Worm (Caenorhabditis elegans): ENCODE data around the gene F14H12.17.

Gene F14H12.17

ce11 chrX:4391680-4392079, 28.6 kb upstream of the F14H12.17 start:
- TF ChIP-seq bed-3 (GFP tag; optimal IDR thresholded peaks at IDR 0.05) (no peak), mls-2 (tag; optimal IDR thresholded peaks at IDR 0.05) (peak; percentile 7), ces-1 (GFP tag; optimal IDR thresholded peaks at IDR 0.05) (peak; percentile 25)

DNA sequence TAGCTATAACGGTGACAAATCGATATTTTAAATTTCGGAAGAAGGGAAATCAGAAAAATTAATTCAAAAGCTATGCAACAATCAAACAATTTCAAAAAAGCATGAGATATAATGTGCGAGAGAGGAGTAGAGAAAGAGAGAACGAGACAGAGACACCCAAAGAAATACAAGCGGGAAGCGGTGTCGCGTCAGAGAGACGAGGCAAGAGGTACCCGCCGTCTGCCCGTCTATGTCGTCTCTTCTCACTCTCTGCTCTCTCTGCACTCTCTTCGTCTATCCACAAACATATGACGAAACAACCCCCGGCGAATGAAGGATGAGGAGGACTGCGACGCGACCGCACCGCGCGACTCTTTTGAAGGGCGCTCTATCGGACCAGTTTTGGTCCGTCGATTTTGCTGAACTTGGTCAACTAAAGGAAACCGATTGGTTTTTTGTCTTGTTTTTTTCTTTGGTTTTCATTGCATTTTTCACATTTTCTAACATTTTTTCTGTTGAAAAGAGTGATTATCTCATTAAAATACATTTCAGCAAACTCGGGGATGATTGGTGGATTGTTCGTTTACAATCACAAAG, 25.8 kb upstream of the F14H12.17 start, which contains the start of gene dpy-23:
Gene dpy-23 (plus strand): TSS at position 526 of the 576 bp plus-strand sequence.
- TF ChIP-seq ces-1 (GFP tag; optimal IDR thresholded peaks at IDR 0.05), result peak; percentile 91
- TF ChIP-seq zip-8 (tag; optimal IDR thresholded peaks at IDR 0.05), result no peak
- TF ChIP-seq M03D4.4 (tag; optimal IDR thresholded peaks at IDR 0.05), result peak; percentile 19
- TF ChIP-seq unc-62 (GFP tag; optimal IDR thresholded peaks at IDR 0.05), result peak; percentile 87
- TF ChIP-seq ceh-39 (tag; optimal IDR thresholded peaks at IDR 0.05), result peak; percentile 69
- TF ChIP-seq sptf-1 (tag; optimal IDR thresholded peaks at IDR 0.05), result peak; percentile 59
- peak; percentile 83 for TF ChIP-seq mep-1 (tag; optimal IDR thresholded peaks at IDR 0.05)
- no peak for TF ChIP-seq mab-5 (tag; optimal IDR thresholded peaks at IDR 0.05)
- TF ChIP-seq unc-39 (tag; optimal IDR thresholded peaks at IDR 0.05), result no peak
- no peak for TF ChIP-seq lin-32 (GFP tag; optimal IDR thresholded peaks at IDR 0.05)
- peak; percentile 20 for TF ChIP-seq nhr-12 (tag; optimal IDR thresholded peaks at IDR 0.05)
- TF ChIP-seq blmp-1 (tag; optimal IDR thresholded peaks at IDR 0.05), result no peak
- peak; percentile 82 for TF ChIP-seq hlh-1 (tag; optimal IDR thresholded peaks at IDR 0.05)
- no peak for TF ChIP-seq nhr-76 (tag; optimal IDR thresholded peaks at IDR 0.05)
- no peak for TF ChIP-seq ceh-83 (GFP tag; optimal IDR thresholded peaks at IDR 0.05)
- TF ChIP-seq bed-3 (GFP tag; optimal IDR thresholded peaks at IDR 0.05), result no peak
- peak; percentile 48 for TF ChIP-seq drap-1 (GFP tag; optimal IDR thresholded peaks at IDR 0.05)
- TF ChIP-seq unc-120 (tag; optimal IDR thresholded peaks at IDR 0.05; ENCODE audit: poor library complexity, severe bottlenecking), result peak; percentile 92
- peak; percentile 93 for TF ChIP-seq nhr-237 (tag; optimal IDR thresholded peaks at IDR 0.05)
- peak; percentile 28 for TF ChIP-seq ceh-43 (GFP tag; optimal IDR thresholded peaks at IDR 0.05)
- TF ChIP-seq cnd-1 (tag; optimal IDR thresholded peaks at IDR 0.05), result peak; percentile 11
- TF ChIP-seq ztf-11 (tag; optimal IDR thresholded peaks at IDR 0.05), result peak; percentile 69
- TF ChIP-seq nhr-28 (tag; optimal IDR thresholded peaks at IDR 0.05), result no peak
- TF ChIP-seq elt-1 (tag; optimal IDR thresholded peaks at IDR 0.05; ENCODE audit: borderline replicate concordance, insufficient read depth), result no peak
- TF ChIP-seq pha-4 (tag; optimal IDR thresholded peaks at IDR 0.05), result peak; percentile 93
- TF ChIP-seq ham-2 (GFP tag; optimal IDR thresholded peaks at IDR 0.05), result peak; percentile 88
- no peak for TF ChIP-seq elt-3 (tag; optimal IDR thresholded peaks at IDR 0.05)
- no peak for TF ChIP-seq tbx-8 (GFP tag; optimal IDR thresholded peaks at IDR 0.05)
- no peak for TF ChIP-seq flh-1 (GFP tag; optimal IDR thresholded peaks at IDR 0.05)
- no peak for TF ChIP-seq snpc-4 (tag; optimal IDR thresholded peaks at IDR 0.05)
- peak; percentile 78 for TF ChIP-seq lsy-2 (tag; optimal IDR thresholded peaks at IDR 0.05)
- no peak for TF ChIP-seq nhr-2 (tag; optimal IDR thresholded peaks at IDR 0.05)
- TF ChIP-seq sem-2 (GFP tag; optimal IDR thresholded peaks at IDR 0.05), result no peak
- TF ChIP-seq lin-13 (tag; optimal IDR thresholded peaks at IDR 0.05), result peak; percentile 71
- TF ChIP-seq mls-2 (tag; optimal IDR thresholded peaks at IDR 0.05), result peak; percentile 65

DNA sequence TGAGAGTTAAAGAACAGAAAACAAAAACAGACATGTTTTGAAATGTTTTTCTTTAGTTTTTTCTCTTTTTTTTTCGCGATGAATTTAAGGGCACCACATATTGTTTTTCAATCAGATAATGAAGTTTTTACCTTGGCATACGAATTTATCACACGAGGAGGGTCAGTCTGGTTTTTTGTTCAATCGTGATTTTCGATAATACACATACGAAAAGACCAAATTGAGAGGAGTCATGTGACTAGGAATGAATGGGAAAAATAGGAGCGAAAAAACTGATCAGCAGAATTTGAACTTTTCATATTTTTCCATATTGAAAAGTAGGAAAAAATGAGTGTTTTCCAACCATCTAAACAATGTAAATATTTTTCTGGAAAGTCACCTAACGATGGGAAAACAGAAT, 23.4 kb upstream of the F14H12.17 start:
- TF ChIP-seq elt-3 (tag; optimal IDR thresholded peaks at IDR 0.05) (no peak), ces-1 (GFP tag; optimal IDR thresholded peaks at IDR 0.05) (no peak)

DNA sequence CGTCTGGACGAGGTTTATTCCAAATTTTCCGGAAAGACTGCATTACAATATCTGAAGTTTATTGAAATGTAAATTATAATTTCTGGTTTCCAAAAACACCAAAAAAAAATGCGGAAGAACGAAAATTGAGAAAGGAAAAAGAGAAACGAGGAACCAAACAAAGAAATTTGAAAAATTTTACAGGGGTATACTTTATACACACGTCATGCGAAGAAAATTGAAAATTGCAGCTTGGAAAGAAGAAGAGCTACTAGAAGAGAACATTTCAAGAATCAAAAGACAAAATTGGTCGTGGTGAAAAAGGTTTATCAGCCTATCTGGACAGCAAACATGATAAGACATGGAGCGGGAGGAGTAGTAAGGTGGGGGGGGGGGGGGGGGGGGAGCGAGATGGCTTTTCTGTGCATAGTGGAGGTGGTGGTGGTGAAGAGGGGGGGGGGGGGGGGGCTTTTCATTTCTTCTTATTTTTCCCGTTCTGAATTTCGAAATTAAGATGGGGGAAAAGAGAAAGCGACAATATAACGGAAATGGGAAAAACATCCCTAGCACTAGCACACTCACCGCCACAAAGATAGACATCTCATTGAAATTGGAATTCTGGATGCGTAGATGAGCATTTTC, 20.3 kb upstream of the F14H12.17 start, which contains the start of gene lst-2:
Gene lst-2 (minus strand): TSS at position 51 of the 621 bp plus-strand sequence.
- TF ChIP-seq mab-5 (tag; optimal IDR thresholded peaks at IDR 0.05) (no peak), nhr-28 (tag; optimal IDR thresholded peaks at IDR 0.05) (no peak), pha-4 (tag; optimal IDR thresholded peaks at IDR 0.05) (no peak), ceh-43 (GFP tag; optimal IDR thresholded peaks at IDR 0.05) (no peak), flh-1 (GFP tag; optimal IDR thresholded peaks at IDR 0.05) (no peak), lin-13 (tag; optimal IDR thresholded peaks at IDR 0.05) (no peak), unc-62 (GFP tag; optimal IDR thresholded peaks at IDR 0.05) (no peak), drap-1 (GFP tag; optimal IDR thresholded peaks at IDR 0.05) (no peak), tbx-8 (GFP tag; optimal IDR thresholded peaks at IDR 0.05) (no peak), ces-1 (GFP tag; optimal IDR thresholded peaks at IDR 0.05) (no peak), sem-2 (GFP tag; optimal IDR thresholded peaks at IDR 0.05) (no peak), mep-1 (tag; optimal IDR thresholded peaks at IDR 0.05) (no peak), lsy-2 (tag; optimal IDR thresholded peaks at IDR 0.05) (no peak), lin-32 (GFP tag; optimal IDR thresholded peaks at IDR 0.05) (no peak)

Measured in whole organism, mixed stage, embryonic.